Worm (Caenorhabditis elegans) whole organism, L1 larva: ENCODE measurements around the gene mam-3.

Experiments
- C34B4.2 ChIP-seq: sonication (generic microtip); optimal IDR thresholded peaks from 2 replicates; lab custom pipeline; 2017; ENCODE audit warnings: mild to moderate bottlenecking, missing genetic modification characterization, missing compliant biosample characterization
- F16B12.6 ChIP-seq: fragments of 150-350 bp; optimal IDR thresholded peaks from 2 replicates; lab custom pipeline; 2014; ENCODE audit warnings: missing biosample characterization, missing genetic modification characterization
- aha-1 ChIP-seq: fragments of 150-350 bp; optimal IDR thresholded peaks from 2 replicates; lab custom pipeline; 2014; ENCODE audit warnings: missing biosample characterization, missing genetic modification characterization
- alr-1 ChIP-seq: fragments of 200-800 bp; sonication (Bioruptor generic); optimal IDR thresholded peaks from 2 replicates; lab custom pipeline; 2018; ENCODE audit warnings: borderline replicate concordance, mild to moderate bottlenecking, missing genetic modification characterization, missing compliant biosample characterization
- ama-1 ChIP-seq: fragments of 150-350 bp; optimal IDR thresholded peaks from 2 replicates; lab custom pipeline; 2014
- ceh-63 ChIP-seq: fragments of 200-800 bp; sonication (Bioruptor generic); optimal IDR thresholded peaks from 2 replicates; lab custom pipeline; 2018; ENCODE audit warnings: mild to moderate bottlenecking, missing genetic modification characterization, missing compliant biosample characterization
- ceh-90 ChIP-seq: sonication (generic microtip); optimal IDR thresholded peaks from 2 replicates; lab custom pipeline; 2016; ENCODE audit warnings: missing genetic modification characterization, missing compliant biosample characterization
- dpl-1 ChIP-seq, 3 experiments: fragments of 150-350 bp in 2 of 3; sonication (generic microtip) in 1 of 3; optimal IDR thresholded peaks; 2 replicates each; lab custom pipeline; 2014 to 2017; ENCODE audit warnings: missing biosample characterization in 3 of 3, missing genetic modification characterization in 3 of 3, missing genetic modification reagents in 3 of 3
- egl-13 ChIP-seq: sonication (generic microtip); optimal IDR thresholded peaks from 2 replicates; lab custom pipeline; 2016; ENCODE audit warnings: missing genotype, missing genetic modification reagents, missing genetic modification characterization, missing compliant biosample characterization
- elt-3 ChIP-seq, 6 experiments: fragments of 150-350 bp in 1 of 6; sonication (generic microtip); optimal IDR thresholded peaks; 2 replicates each; lab custom pipeline; 2017 to 2018; ENCODE audit warnings: missing biosample characterization in 6 of 6, missing genetic modification characterization in 6 of 6, inconsistent platforms in 1 of 6
- fkh-4 ChIP-seq: sonication (generic microtip); optimal IDR thresholded peaks from 2 replicates; lab custom pipeline; 2016; ENCODE audit warnings: missing compliant biosample characterization, missing genetic modification characterization, borderline replicate concordance
- grh-1 ChIP-seq: fragments of 200-800 bp; sonication (Bioruptor generic); IDR thresholded peaks from 2 replicates; pipeline ENCODE4 v1.3.6; 2022; ENCODE audit warnings: missing genetic modification reagents, missing genetic modification characterization, missing compliant biosample characterization
- irx-1 ChIP-seq: sonication (generic microtip); optimal IDR thresholded peaks from 2 replicates; lab custom pipeline; 2016; ENCODE audit warnings: missing genetic modification characterization, missing compliant biosample characterization
- isw-1 ChIP-seq: fragments of 200-800 bp; sonication (Bioruptor generic); IDR thresholded peaks from 2 replicates; pipeline ENCODE4 v1.3.6; 2022; ENCODE audit warnings: missing genetic modification characterization, missing compliant biosample characterization
- lin-13 ChIP-seq: fragments of 150-350 bp; optimal IDR thresholded peaks from 2 replicates; lab custom pipeline; 2014; ENCODE audit warnings: missing biosample characterization, missing genetic modification reagents, missing genetic modification characterization
- lin-14 ChIP-seq: fragments of 200-800 bp; sonication (Bioruptor generic); optimal IDR thresholded peaks from 2 replicates; lab custom pipeline; 2018; ENCODE audit warnings: mild to moderate bottlenecking, missing genetic modification characterization, moderate library complexity, missing compliant biosample characterization
- lin-39 ChIP-seq: fragments of 150-350 bp; optimal IDR thresholded peaks from 2 replicates; lab custom pipeline; 2014; ENCODE audit warnings: missing biosample characterization, missing genetic modification reagents, missing genetic modification characterization
- mdl-1 ChIP-seq, 2 experiments: fragments of 150-350 bp; optimal IDR thresholded peaks; 2 replicates each; lab custom pipeline; 2014 to 2017; ENCODE audit warnings: missing biosample characterization in 2 of 2, missing genetic modification characterization in 2 of 2, inconsistent platforms in 1 of 2
- mef-2 ChIP-seq: fragments of 150-350 bp; optimal IDR thresholded peaks from 2 replicates; lab custom pipeline; 2014; ENCODE audit warnings: missing biosample characterization, missing genetic modification characterization
- mep-1 ChIP-seq: fragments of 150-350 bp; optimal IDR thresholded peaks from 2 replicates; lab custom pipeline; 2014; ENCODE audit warnings: missing biosample characterization, missing genetic modification characterization
- nhr-11 ChIP-seq: fragments of 150-350 bp; optimal IDR thresholded peaks from 2 replicates; lab custom pipeline; 2014; ENCODE audit warnings: missing biosample characterization, missing genetic modification characterization
- nhr-12 ChIP-seq: sonication (generic microtip); optimal IDR thresholded peaks from 2 replicates; lab custom pipeline; 2017; ENCODE audit warnings: missing biosample characterization, missing genetic modification characterization
- nhr-20 ChIP-seq: sonication (generic microtip); optimal IDR thresholded peaks from 2 replicates; lab custom pipeline; 2016; ENCODE audit warnings: mild to moderate bottlenecking, missing genetic modification characterization, missing compliant biosample characterization
- nhr-237 ChIP-seq: fragments of 150-350 bp; optimal IDR thresholded peaks from 2 replicates; lab custom pipeline; 2014; ENCODE audit warnings: missing biosample characterization, missing genetic modification characterization
- nhr-71 ChIP-seq: sonication (generic microtip); optimal IDR thresholded peaks from 2 replicates; lab custom pipeline; 2016; ENCODE audit warnings: mild to moderate bottlenecking, missing genetic modification characterization, moderate library complexity, missing compliant biosample characterization
- nhr-76 ChIP-seq: sonication (generic microtip); optimal IDR thresholded peaks from 2 replicates; lab custom pipeline; 2017; ENCODE audit warnings: missing biosample characterization, missing genetic modification characterization
- nhr-90 ChIP-seq: sonication (generic microtip); optimal IDR thresholded peaks from 2 replicates; lab custom pipeline; 2016; ENCODE audit warnings: mild to moderate bottlenecking, missing genetic modification characterization, missing compliant biosample characterization; ENCODE audit not compliant: poor library complexity
- rnt-1 ChIP-seq: sonication (generic microtip); optimal IDR thresholded peaks from 2 replicates; lab custom pipeline; 2016; ENCODE audit warnings: mild to moderate bottlenecking, missing genetic modification characterization, moderate library complexity, missing compliant biosample characterization
- sox-4 ChIP-seq: sonication (generic microtip); optimal IDR thresholded peaks from 2 replicates; lab custom pipeline; 2016; ENCODE audit warnings: missing genetic modification characterization, missing compliant biosample characterization
- sptf-1 ChIP-seq: fragments of 150-350 bp; optimal IDR thresholded peaks from 2 replicates; lab custom pipeline; 2014; ENCODE audit warnings: missing biosample characterization, missing genetic modification characterization
- sup-37 ChIP-seq: fragments of 200-800 bp; sonication (Bioruptor generic); optimal IDR thresholded peaks from 2 replicates; lab custom pipeline; 2018; ENCODE audit warnings: mild to moderate bottlenecking, missing genetic modification characterization, missing compliant biosample characterization
- swsn-7 ChIP-seq: sonication (generic microtip); optimal IDR thresholded peaks from 2 replicates; lab custom pipeline; 2016; ENCODE audit warnings: missing genetic modification characterization, missing compliant biosample characterization
- tbx-2 ChIP-seq: sonication (generic microtip); optimal IDR thresholded peaks from 2 replicates; lab custom pipeline; 2016; ENCODE audit warnings: missing genetic modification characterization, missing compliant biosample characterization
- unc-30 ChIP-seq: sonication (generic microtip); optimal IDR thresholded peaks from 2 replicates; lab custom pipeline; 2017; ENCODE audit warnings: missing biosample characterization, missing genetic modification characterization
- unc-62 ChIP-seq: fragments of 150-350 bp; optimal IDR thresholded peaks from 2 replicates; lab custom pipeline; 2014; ENCODE audit warnings: missing biosample characterization, missing genetic modification reagents, missing genetic modification characterization
- unc-86 ChIP-seq: sonication (generic microtip); optimal IDR thresholded peaks from 2 replicates; lab custom pipeline; 2016; ENCODE audit warnings: missing genetic modification characterization, missing compliant biosample characterization
- vab-15 ChIP-seq: sonication (generic microtip); optimal IDR thresholded peaks from 2 replicates; lab custom pipeline; 2017; ENCODE audit warnings: missing genotype, mild to moderate bottlenecking, missing genetic modification characterization, missing compliant biosample characterization
- zip-4 ChIP-seq: fragments of 200-800 bp; sonication (Bioruptor generic); optimal IDR thresholded peaks from 2 replicates; lab custom pipeline; 2018; ENCODE audit warnings: mild to moderate bottlenecking, missing genetic modification characterization, moderate library complexity, missing compliant biosample characterization
- ztf-11 ChIP-seq, 2 experiments: sonication (generic microtip); optimal IDR thresholded peaks; 2 replicates each; lab custom pipeline; 2016 to 2017; ENCODE audit warnings: missing genetic modification characterization in 2 of 2, missing biosample characterization in 1 of 2, missing compliant biosample characterization in 1 of 2
- ztf-4 ChIP-seq: fragments of 150-350 bp; optimal IDR thresholded peaks from 2 replicates; lab custom pipeline; 2014; ENCODE audit warnings: missing biosample characterization, missing genetic modification characterization

The mam-3 gene

DNA sequence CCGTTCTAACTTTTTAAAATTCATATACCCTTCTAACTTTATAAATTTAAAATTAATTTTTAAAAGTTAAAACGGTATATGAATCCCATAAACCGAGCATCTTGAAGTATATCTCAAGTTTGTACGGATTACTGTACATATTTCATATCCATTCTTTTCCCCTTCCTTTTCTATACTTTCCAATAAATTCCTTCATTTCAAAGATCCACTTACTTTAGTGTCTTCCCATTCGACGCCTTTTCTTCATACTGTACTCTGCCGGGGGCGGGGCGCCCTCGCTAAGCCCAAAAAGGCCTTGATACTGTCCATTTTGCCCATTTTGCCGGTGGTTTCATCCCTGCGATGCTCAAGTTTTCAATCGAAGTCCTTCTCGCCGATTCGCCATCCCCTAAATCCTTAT is 20.6 kb upstream of the mam-3 start, which contains the start of gene fezf-1:
TSS of gene fezf-1 (plus strand) at position 301 of the 400 bp plus-strand sequence.
- no peak for TF ChIP-seq fkh-4 (tag; lab: Kevin White, UChicago)
- no peak for TF ChIP-seq dpl-1 (GFP tag; optimal IDR thresholded peaks at IDR 0.05; lab: Kevin White, UChicago)
- no peak for TF ChIP-seq unc-62 (GFP tag; lab: Kevin White, UChicago)
- no peak for TF ChIP-seq nhr-76
- no peak for TF ChIP-seq nhr-12 (tag; lab: Kevin White, UChicago)
- no peak for TF ChIP-seq unc-86 (tag; lab: Kevin White, UChicago)
- TF ChIP-seq ceh-90 (tag; lab: Kevin White, UChicago), result no peak
- TF ChIP-seq ztf-11 (tag; optimal IDR thresholded peaks at IDR 0.05; lab: Kevin White, UChicago), result no peak
- TF ChIP-seq lin-14 (GFP tag; lab: Kevin White, UChicago), result no peak
- no peak for TF ChIP-seq elt-3 (tag; optimal IDR thresholded peaks at IDR 0.05; lab: Kevin White, UChicago)
- no peak for TF ChIP-seq egl-13
- no peak for TF ChIP-seq nhr-71
- TF ChIP-seq nhr-20 (tag; lab: Kevin White, UChicago), result no peak
- no peak for TF ChIP-seq aha-1 (tag; lab: Kevin White, UChicago)
- no peak for TF ChIP-seq ama-1 (lab: Kevin White, UChicago)
- no peak for TF ChIP-seq mdl-1 (tag; optimal IDR thresholded peaks at IDR 0.05; lab: Kevin White, UChicago)
- no peak for TF ChIP-seq ceh-63

DNA sequence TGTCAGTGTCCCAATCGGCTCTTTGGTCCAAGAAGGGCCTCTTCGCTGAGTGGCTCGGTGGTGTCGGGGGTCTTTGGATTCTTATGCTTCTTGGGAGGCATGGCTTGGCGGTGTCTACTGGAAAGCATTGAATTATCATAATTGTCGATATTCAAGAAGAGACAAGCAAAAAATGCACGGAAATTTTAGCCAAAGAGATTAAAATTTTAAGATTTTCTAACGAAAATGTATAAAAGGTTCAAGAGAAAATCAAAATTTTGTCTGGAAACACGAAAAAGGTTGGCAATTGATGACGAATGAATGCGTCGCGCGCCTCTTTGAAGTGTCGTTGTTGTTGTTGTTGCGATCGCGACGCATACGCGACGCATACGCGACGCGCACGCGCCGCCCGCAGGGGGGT is 15.7 kb upstream of the mam-3 start, which contains the start of gene Y38H8A.12:
TSS of gene Y38H8A.12 (minus strand) at position 101 of the 400 bp plus-strand sequence.
- TF ChIP-seq nhr-90 (tag; lab: Kevin White, UChicago) (no peak), irx-1 (tag; lab: Kevin White, UChicago) (no peak), ztf-4 (tag; lab: Kevin White, UChicago) (no peak), isw-1 (no peak), lin-39 (tag; lab: Kevin White, UChicago) (no peak), mef-2 (tag; lab: Kevin White, UChicago) (no peak), lin-14 (GFP tag; lab: Kevin White, UChicago) (no peak), F16B12.6 (tag; lab: Kevin White, UChicago) (no peak), unc-30 (tag; lab: Kevin White, UChicago) (no peak), sup-37 (no peak), grh-1 (no peak), dpl-1 (GFP tag; optimal IDR thresholded peaks at IDR 0.05; lab: Kevin White, UChicago) (no peak), unc-62 (GFP tag; lab: Kevin White, UChicago) (no peak), elt-3 (tag; optimal IDR thresholded peaks at IDR 0.05; lab: Kevin White, UChicago) (no peak), nhr-237 (no peak), mep-1 (tag; lab: Kevin White, UChicago) (no peak), alr-1 (tag; lab: Kevin White, UChicago) (no peak), rnt-1 (no peak)

DNA sequence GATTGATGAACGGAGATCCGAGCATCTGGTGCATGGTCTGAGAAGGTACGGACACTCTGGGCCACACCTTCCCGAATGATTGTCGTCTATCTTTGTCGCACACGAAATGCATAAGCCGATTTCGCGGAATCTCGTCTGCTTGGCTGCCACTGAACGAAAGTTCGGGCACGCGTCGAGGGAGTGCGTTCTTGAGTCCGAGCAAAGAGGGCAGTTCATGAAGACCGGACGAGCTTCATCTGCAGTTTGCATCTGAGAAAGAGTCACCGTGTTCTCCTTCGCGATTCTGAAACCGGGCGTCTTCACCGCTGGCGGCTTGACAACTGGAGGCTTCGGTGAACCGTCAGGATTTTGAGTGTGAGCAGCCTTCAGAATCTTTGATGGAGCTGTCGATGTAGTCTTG is 13.1 kb upstream of the mam-3 start:
- TF ChIP-seq swsn-7 (tag; lab: Kevin White, UChicago) (no peak), ceh-63 (no peak), tbx-2 (tag; lab: Kevin White, UChicago) (no peak), nhr-11 (tag; lab: Kevin White, UChicago) (no peak), grh-1 (no peak)

DNA sequence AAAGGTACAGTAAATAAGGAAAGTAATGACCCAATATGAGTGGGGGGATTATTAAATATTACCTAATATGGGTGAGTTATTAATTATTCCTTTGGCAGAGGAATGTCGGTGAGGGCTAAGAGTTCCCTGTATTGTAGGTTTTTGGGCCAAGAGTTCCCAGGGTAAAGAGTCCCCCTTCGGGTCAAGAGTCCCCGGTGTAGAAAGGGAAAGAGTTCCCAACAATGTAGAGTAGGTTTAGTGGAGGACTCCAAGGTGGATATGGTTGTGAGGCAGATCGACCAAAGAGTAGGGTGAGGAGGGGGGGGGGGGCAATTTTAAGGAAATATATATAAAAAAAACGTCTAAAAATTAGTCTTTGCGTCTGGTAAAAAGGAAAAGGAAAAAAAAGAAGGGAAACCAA is 11.7 kb upstream of the mam-3 start:
- TF ChIP-seq aha-1 (tag; lab: Kevin White, UChicago) (no peak), sptf-1 (tag; lab: Kevin White, UChicago) (no peak), lin-13 (GFP tag; lab: Kevin White, UChicago) (no peak), nhr-12 (tag; lab: Kevin White, UChicago) (no peak), vab-15 (tag; lab: Kevin White, UChicago) (no peak), ceh-90 (tag; lab: Kevin White, UChicago) (no peak), zip-4 (GFP tag; lab: Kevin White, UChicago) (no peak), C34B4.2 (no peak), sox-4 (tag; lab: Kevin White, UChicago) (no peak), mdl-1 (tag; optimal IDR thresholded peaks at IDR 0.05; lab: Kevin White, UChicago) (no peak)
